Worm (Caenorhabditis elegans): ENCODE results near the gene R01B10.2.

DNA sequence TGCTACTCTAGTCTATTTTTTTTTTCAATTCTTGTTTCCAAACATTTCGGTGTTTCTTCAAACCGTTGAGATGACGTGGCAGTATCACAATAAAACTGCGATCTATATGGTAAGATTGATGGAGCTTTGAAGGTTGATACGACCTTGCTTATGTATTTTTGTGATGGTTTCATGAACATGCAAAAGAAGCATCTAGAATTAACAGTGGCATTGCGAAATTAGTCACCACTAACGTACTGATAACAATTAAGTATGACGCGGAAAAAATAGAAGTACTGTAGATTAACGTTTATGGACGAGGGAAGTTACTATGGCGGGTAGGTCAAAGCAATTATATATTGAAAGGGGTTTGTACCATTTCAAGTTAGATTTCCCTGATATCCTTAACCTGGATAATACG lies 28.9 kb downstream of the R01B10.2 start:
- TF ChIP-seq ceh-9 (tag; optimal IDR thresholded peaks at IDR 0.05) (no peak), ceh-18 (tag; optimal IDR thresholded peaks at IDR 0.05) (no peak), nhr-11 (tag; optimal IDR thresholded peaks at IDR 0.05) (no peak), zip-5 (tag; optimal IDR thresholded peaks at IDR 0.05) (no peak), hlh-8 (tag; optimal IDR thresholded peaks at IDR 0.05) (no peak)

Measured in whole organism, late embryonic.